Worm (Caenorhabditis elegans) whole organism, early embryonic: Measurements from ENCODE around the gene pah-1.
A peak's percentile ranks its signal among the peaks of the same experiment; 100 is the strongest.

ENCODE experiments used
- B0310.2 ChIP-seq: sonication (generic microtip); optimal IDR thresholded peaks from 2 replicates; lab custom pipeline; 2016; ENCODE audit warnings: mild to moderate bottlenecking, missing genetic modification characterization, missing compliant biosample characterization
- F13C5.2 ChIP-seq: sonication (generic microtip); optimal IDR thresholded peaks from 2 replicates; lab custom pipeline; 2017; ENCODE audit warnings: mild to moderate bottlenecking, missing genetic modification characterization, inconsistent platforms, missing compliant biosample characterization
- aly-1 ChIP-seq: sonication (generic microtip); optimal IDR thresholded peaks from 2 replicates; lab custom pipeline; 2016; ENCODE audit warnings: missing genetic modification characterization, missing compliant biosample characterization
- ama-1 ChIP-seq: fragments of 150-350 bp; optimal IDR thresholded peaks from 2 replicates; lab custom pipeline; 2014
- ceh-13 ChIP-seq: fragments of 200-800 bp; sonication (Bioruptor generic); optimal IDR thresholded peaks from 2 replicates; lab custom pipeline; 2018; ENCODE audit warnings: mild to moderate bottlenecking, missing genetic modification characterization, missing compliant biosample characterization
- ceh-36 ChIP-seq: sonication (generic microtip); optimal IDR thresholded peaks from 2 replicates; lab custom pipeline; 2016; ENCODE audit warnings: missing genetic modification characterization, inconsistent platforms, missing compliant biosample characterization
- ets-7 ChIP-seq: sonication (generic microtip); optimal IDR thresholded peaks from 2 replicates; lab custom pipeline; 2016; ENCODE audit warnings: missing genotype, missing genetic modification characterization, missing compliant biosample characterization
- flt-1 ChIP-seq: fragments of 200-800 bp; sonication (Bioruptor generic); IDR thresholded peaks from 2 replicates; pipeline ENCODE4 v1.3.6; 2022; ENCODE audit warnings: missing genetic modification characterization, missing compliant biosample characterization
- hmbx-1 ChIP-seq: sonication (generic microtip); optimal IDR thresholded peaks from 2 replicates; lab custom pipeline; 2016; ENCODE audit warnings: mild to moderate bottlenecking, missing genetic modification characterization, missing compliant biosample characterization
- hmg-4 ChIP-seq: fragments of 200-800 bp; sonication (Bioruptor generic); optimal IDR thresholded peaks from 2 replicates; lab custom pipeline; 2018; ENCODE audit warnings: mild to moderate bottlenecking, missing genetic modification characterization, missing compliant biosample characterization
- hnd-1 ChIP-seq: sonication (generic microtip); optimal IDR thresholded peaks from 2 replicates; lab custom pipeline; 2016; ENCODE audit warnings: missing genetic modification characterization, missing compliant biosample characterization
- pes-1 ChIP-seq: fragments of 200-800 bp; sonication (Bioruptor generic); IDR thresholded peaks from 2 replicates; pipeline ENCODE4 v1.3.6; 2022; ENCODE audit warnings: missing genetic modification reagents, missing genetic modification characterization, missing compliant biosample characterization
- scrt-1 ChIP-seq: fragments of 200-800 bp; sonication (Bioruptor generic); IDR thresholded peaks from 2 replicates; pipeline ENCODE4 v1.3.6; 2022; ENCODE audit warnings: missing genetic modification characterization, missing compliant biosample characterization
- sea-1 ChIP-seq: fragments of 200-800 bp; sonication (Bioruptor generic); conservative IDR thresholded peaks from 2 replicates; pipeline ENCODE4 v1.3.6; 2022; ENCODE audit warnings: missing genetic modification characterization, missing compliant biosample characterization
- tbx-11 ChIP-seq: fragments of 200-800 bp; sonication (Bioruptor generic); IDR thresholded peaks from 2 replicates; pipeline ENCODE4 v1.3.6; 2022; ENCODE audit warnings: missing genetic modification characterization, missing compliant biosample characterization
- tbx-37 ChIP-seq: fragments of 200-800 bp; sonication (Bioruptor generic); conservative IDR thresholded peaks from 2 replicates; pipeline ENCODE4 v1.3.6; 2022; ENCODE audit warnings: missing genetic modification reagents, missing genetic modification characterization, missing compliant biosample characterization
- tra-4 ChIP-seq: sonication (generic microtip); optimal IDR thresholded peaks from 2 replicates; lab custom pipeline; 2017; ENCODE audit warnings: missing genetic modification characterization, missing compliant biosample characterization

pah-1 gene

DNA sequence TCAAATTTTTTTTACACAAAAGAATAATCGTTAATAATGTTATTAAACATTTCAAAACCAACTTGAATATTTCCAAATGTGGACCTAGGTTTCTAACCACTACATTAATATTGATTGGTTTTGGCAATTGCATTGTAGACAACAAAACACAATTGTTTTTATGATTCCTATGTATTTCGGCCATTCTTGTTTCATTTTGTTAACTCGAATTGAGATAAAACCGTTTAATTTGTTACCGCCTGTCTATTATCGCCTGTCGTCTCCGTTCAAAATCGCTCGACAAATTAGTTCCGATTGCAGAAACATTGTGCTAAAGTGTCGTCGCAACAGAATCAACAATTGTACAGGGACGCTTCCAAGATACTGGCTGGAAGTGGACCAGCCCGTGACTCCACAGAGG, 3.9 kb upstream of the pah-1 start, which contains the start of gene let-19:
Gene let-19 (plus strand): TSS at position 301 of the 400 bp plus-strand sequence.
- TF ChIP-seq hmg-4 (no peak), B0310.2 (tag; lab: Kevin White, UChicago) (no peak), scrt-1 (no peak), pes-1 (GFP tag; lab: Robert Waterston, UW) (no peak), tbx-37 (no peak), tra-4 (no peak), flt-1 (GFP tag; lab: Robert Waterston, UW) (no peak), ama-1 (lab: Kevin White, UChicago) (no peak), ceh-13 (GFP tag; lab: Kevin White, UChicago) (no peak), aly-1 (tag; lab: Kevin White, UChicago) (no peak)

ce11 chrII:8769375-8769774, 2.6 kb upstream of the pah-1 start:
- peak; percentile 53 for TF ChIP-seq F13C5.2 (tag; lab: Kevin White, UChicago)
- no peak for TF ChIP-seq sea-1 (GFP tag; lab: Robert Waterston, UW)
- no peak for TF ChIP-seq ceh-13 (GFP tag; lab: Kevin White, UChicago)
- peak; percentile 69 for TF ChIP-seq hmg-4

DNA sequence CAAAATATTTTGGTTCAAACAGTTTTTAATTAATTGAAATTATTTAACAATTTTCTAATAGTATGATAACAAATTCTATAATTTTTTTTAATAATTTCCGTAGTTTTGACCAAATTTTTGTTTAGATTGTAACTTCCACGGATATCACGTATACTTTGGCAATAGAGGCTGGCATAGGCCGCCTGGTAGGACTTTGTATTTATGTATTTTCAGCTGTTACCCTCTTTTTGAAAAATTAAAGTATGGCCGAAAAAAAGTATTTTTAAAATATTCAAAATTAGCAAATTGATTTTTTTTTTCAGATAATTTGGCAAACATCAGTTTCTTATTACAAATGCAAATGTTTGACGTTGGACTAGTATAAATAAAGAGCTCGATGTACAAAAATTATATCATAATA, 322 bp downstream of the pah-1 start, which contains the start of the genes nsph-1.1 and K08F8.15:
Gene nsph-1.1 (plus strand): TSS at position 301 of the 400 bp plus-strand sequence.
Gene K08F8.15 (plus strand): TSS at position 335 of the 400 bp plus-strand sequence.
- TF ChIP-seq scrt-1 (no peak), F13C5.2 (tag; lab: Kevin White, UChicago) (no peak), hmbx-1 (no peak), ceh-13 (GFP tag; lab: Kevin White, UChicago) (no peak), pes-1 (GFP tag; lab: Robert Waterston, UW) (no peak), ets-7 (no peak), ceh-36 (tag; lab: Kevin White, UChicago) (no peak), tbx-11 (GFP tag; lab: Robert Waterston, UW) (no peak), sea-1 (GFP tag; lab: Robert Waterston, UW) (no peak), aly-1 (tag; lab: Kevin White, UChicago) (no peak), tra-4 (no peak), B0310.2 (tag; lab: Kevin White, UChicago) (no peak), ama-1 (lab: Kevin White, UChicago) (no peak), hmg-4 (no peak)

DNA sequence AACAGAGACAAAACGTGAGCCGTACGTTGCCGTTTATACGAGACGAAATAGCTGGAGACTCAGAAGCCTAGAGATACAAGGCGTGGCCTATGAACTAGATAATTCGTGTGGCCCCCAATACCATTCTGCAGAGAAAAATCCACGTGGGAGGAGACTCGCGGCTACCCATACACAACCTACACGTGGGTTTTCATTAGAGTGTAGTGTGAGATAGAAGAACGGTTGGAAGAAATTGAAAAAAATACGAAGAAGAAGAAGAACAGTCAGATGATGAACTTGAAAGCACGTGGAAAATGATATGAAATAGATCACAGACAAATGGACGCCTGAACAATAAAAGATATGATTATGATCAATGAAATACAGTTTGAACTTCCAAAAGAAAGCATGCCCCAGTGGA, 1.7 kb downstream of the pah-1 start:
- TF ChIP-seq hmbx-1 (no peak), tra-4 (no peak)

DNA sequence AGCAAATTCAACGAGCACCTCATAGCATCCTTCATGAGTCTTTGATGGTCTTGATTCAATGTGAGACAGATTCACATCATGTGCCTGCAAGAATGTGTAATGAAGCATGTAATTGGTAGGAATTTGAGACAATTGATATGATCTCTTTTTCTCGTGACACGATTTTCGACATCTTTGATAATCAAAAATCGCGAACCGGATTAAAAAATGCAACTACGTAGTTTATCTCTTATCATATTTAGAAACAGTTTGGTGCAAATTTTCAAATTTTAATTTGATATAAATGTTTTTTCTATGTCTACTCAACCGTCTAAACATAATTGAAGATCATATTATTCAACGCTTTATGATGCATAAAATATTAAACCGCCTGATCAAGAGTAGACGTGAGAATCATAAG, 2.5 kb downstream of the pah-1 start:
- TF ChIP-seq pes-1 (GFP tag; lab: Robert Waterston, UW) = no peak
- no peak for TF ChIP-seq hmg-4
- TF ChIP-seq tbx-11 (GFP tag; lab: Robert Waterston, UW) = no peak
- no peak for TF ChIP-seq hmbx-1
- TF ChIP-seq ceh-36 (tag; lab: Kevin White, UChicago) = no peak
- TF ChIP-seq aly-1 (tag; lab: Kevin White, UChicago) = no peak
- TF ChIP-seq tra-4 = no peak
- TF ChIP-seq scrt-1 = no peak
- TF ChIP-seq flt-1 (GFP tag; lab: Robert Waterston, UW) = no peak
- no peak for TF ChIP-seq hnd-1 (tag; lab: Kevin White, UChicago)
- no peak for TF ChIP-seq B0310.2 (tag; lab: Kevin White, UChicago)
- no peak for TF ChIP-seq ama-1 (lab: Kevin White, UChicago)
- no peak for TF ChIP-seq ets-7
- TF ChIP-seq ceh-13 (GFP tag; lab: Kevin White, UChicago) = no peak
- no peak for TF ChIP-seq F13C5.2 (tag; lab: Kevin White, UChicago)
- TF ChIP-seq sea-1 (GFP tag; lab: Robert Waterston, UW) = no peak

DNA sequence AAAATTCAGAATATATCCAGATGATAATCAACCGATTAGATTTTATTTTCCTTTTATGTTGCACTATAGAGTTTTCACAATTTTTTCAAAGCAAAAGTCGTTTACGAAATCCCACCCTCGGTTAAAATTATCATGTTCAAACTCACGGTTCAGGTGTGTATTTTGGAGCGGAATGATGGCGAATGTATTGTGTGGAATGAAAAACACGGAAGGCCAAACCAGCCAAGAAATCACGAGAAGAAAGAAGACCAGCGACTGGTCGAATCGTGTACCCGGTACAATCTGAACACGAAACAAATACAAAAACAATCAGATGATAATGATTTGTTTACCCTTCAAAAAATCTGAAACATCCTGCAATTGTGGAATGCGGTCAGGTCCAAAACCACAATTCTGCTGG, 3.4 kb downstream of the pah-1 start:
- TF ChIP-seq tbx-11 (GFP tag; lab: Robert Waterston, UW) = no peak
- TF ChIP-seq hnd-1 (tag; lab: Kevin White, UChicago) = no peak
- TF ChIP-seq flt-1 (GFP tag; lab: Robert Waterston, UW) = no peak
- no peak for TF ChIP-seq F13C5.2 (tag; lab: Kevin White, UChicago)
- TF ChIP-seq hmg-4 = no peak
- no peak for TF ChIP-seq B0310.2 (tag; lab: Kevin White, UChicago)
- no peak for TF ChIP-seq hmbx-1
- TF ChIP-seq tbx-37 = no peak
- no peak for TF ChIP-seq ceh-13 (GFP tag; lab: Kevin White, UChicago)
- TF ChIP-seq ets-7 = no peak
- TF ChIP-seq ceh-36 (tag; lab: Kevin White, UChicago) = no peak
- TF ChIP-seq scrt-1 = no peak
- TF ChIP-seq ama-1 (lab: Kevin White, UChicago) = no peak
- TF ChIP-seq aly-1 (tag; lab: Kevin White, UChicago) = no peak
- TF ChIP-seq tra-4 = no peak

ce11 chrII:8761739-8762138, 5.1 kb downstream of the pah-1 start:
- TF ChIP-seq flt-1 (GFP tag; lab: Robert Waterston, UW) = no peak

ce11 chrII:8759493-8759892, 7.3 kb downstream of the pah-1 start, which contains the start of gene fut-1:
Gene fut-1 (minus strand): TSS chrII:8759593.
- TF ChIP-seq ceh-13 (GFP tag; lab: Kevin White, UChicago) = no peak
- TF ChIP-seq hnd-1 (tag; lab: Kevin White, UChicago) = no peak

ce11 chrII:8755270-8755669, 11.5 kb downstream of the pah-1 start, which contains the start of gene K08F8.7:
Gene K08F8.7 (minus strand): TSS chrII:8755370.
- TF ChIP-seq tbx-11 (GFP tag; lab: Robert Waterston, UW) = no peak
